Fruit fly (Drosophila melanogaster): ENCODE measurements around the gene colt.
A peak's percentile ranks its signal among the peaks of the same experiment; 100 is the strongest.

Gene colt

dm6 chr2L:2723100-2723499, 46.8 kb downstream of the colt start (continued):
- TF ChIP-seq ab (GFP tag; optimal IDR thresholded peaks at IDR 0.05) (no peak), CG3163 (GFP tag; optimal IDR thresholded peaks at IDR 0.05) (no peak), CG18476 (GFP tag; optimal IDR thresholded peaks at IDR 0.05) (no peak), NfI (GFP tag; optimal IDR thresholded peaks at IDR 0.05) (peak; percentile 3), Fer3 (tag; optimal IDR thresholded peaks at IDR 0.05) (peak; percentile 36), sd (tag; optimal IDR thresholded peaks at IDR 0.05) (no peak), Usf (GFP tag; optimal IDR thresholded peaks at IDR 0.05) (no peak), Med (GFP tag) (peak; percentile 83), Neu2 (GFP tag; optimal IDR thresholded peaks at IDR 0.05; ENCODE audit: borderline replicate concordance) (no peak), CG10366 (GFP tag; IDR thresholded peaks at IDR 0.05) (peak; percentile 36), ind (GFP tag; optimal IDR thresholded peaks at IDR 0.05) (peak; percentile 18), CG13775 (GFP tag; optimal IDR thresholded peaks at IDR 0.05) (no peak), sr (GFP tag; IDR thresholded peaks at IDR 0.05) (no peak), CG1647 (GFP tag; optimal IDR thresholded peaks at IDR 0.05) (no peak), klu (GFP tag; IDR thresholded peaks at IDR 0.05) (no peak), bcd (GFP tag; optimal IDR thresholded peaks at IDR 0.05) (peak; percentile 12), Sin3A (optimal IDR thresholded peaks at IDR 0.05) (no peak), CG12942 (GFP tag; optimal IDR thresholded peaks at IDR 0.05) (no peak), CG18599 (GFP tag; optimal IDR thresholded peaks at IDR 0.05) (peak; percentile 64), lbe (GFP tag; optimal IDR thresholded peaks at IDR 0.05) (no peak), disco-r (GFP tag; optimal IDR thresholded peaks at IDR 0.05) (no peak), Pdp1 (GFP tag; optimal IDR thresholded peaks at IDR 0.05) (no peak), sima (GFP tag; optimal IDR thresholded peaks at IDR 0.05) (no peak), CHES-1-like (GFP tag; optimal IDR thresholded peaks at IDR 0.05) (no peak), al (GFP tag; IDR thresholded peaks at IDR 0.05) (no peak), ase (GFP tag; IDR thresholded peaks at IDR 0.05) (no peak), Rx (GFP tag; IDR thresholded peaks at IDR 0.05) (no peak), Xrp1 (GFP tag; IDR thresholded peaks at IDR 0.05) (no peak), D19A (tag; optimal IDR thresholded peaks at IDR 0.05) (no peak), CG14667 (GFP tag; IDR thresholded peaks at IDR 0.05) (0 out of 2 replicates have a peak, but pooled peaks have one; percentile 13), Lhr (GFP tag; optimal IDR thresholded peaks at IDR 0.05) (no peak), CG7839 (tag; optimal IDR thresholded peaks at IDR 0.05) (peak; percentile 42), Vsx1 (GFP tag; optimal IDR thresholded peaks at IDR 0.05) (no peak), Xbp1 (GFP tag; optimal IDR thresholded peaks at IDR 0.05) (no peak), sqz (GFP tag; optimal IDR thresholded peaks at IDR 0.05) (no peak), NK7.1 (GFP tag; optimal IDR thresholded peaks at IDR 0.05) (no peak), CG10147 (GFP tag; optimal IDR thresholded peaks at IDR 0.05) (no peak), CG11247 (GFP tag; IDR thresholded peaks at IDR 0.05) (no peak), CG1792 (GFP tag; optimal IDR thresholded peaks at IDR 0.05) (no peak), gcm2 (GFP tag; optimal IDR thresholded peaks at IDR 0.05) (no peak), hbn (GFP tag; IDR thresholded peaks at IDR 0.05; ENCODE audit: partially characterized antibody) (no peak), br (optimal IDR thresholded peaks at IDR 0.05) (no peak), CG34376 (GFP tag; optimal IDR thresholded peaks at IDR 0.05) (no peak), Hmr (GFP tag; optimal IDR thresholded peaks at IDR 0.05) (peak; percentile 59), peb (GFP tag; IDR thresholded peaks at IDR 0.05) (no peak), CG33557 (GFP tag; optimal IDR thresholded peaks at IDR 0.05) (no peak), dm (GFP tag; optimal IDR thresholded peaks at IDR 0.05) (no peak), CG1832 (GFP tag; optimal IDR thresholded peaks at IDR 0.05) (no peak), CTCF (GFP tag; optimal IDR thresholded peaks at IDR 0.05) (no peak), CG12659 (GFP tag; optimal IDR thresholded peaks at IDR 0.05) (peak; percentile 14), CG5245 (GFP tag; optimal IDR thresholded peaks at IDR 0.05) (no peak), CG14860 (GFP tag; IDR thresholded peaks at IDR 0.05; ENCODE audit: partially characterized antibody) (no peak), CG15073 (GFP tag; optimal IDR thresholded peaks at IDR 0.05) (no peak)
